Fruit fly (Drosophila melanogaster): ENCODE measurements around the gene Sec61gamma.

Sec61gamma gene

DNA sequence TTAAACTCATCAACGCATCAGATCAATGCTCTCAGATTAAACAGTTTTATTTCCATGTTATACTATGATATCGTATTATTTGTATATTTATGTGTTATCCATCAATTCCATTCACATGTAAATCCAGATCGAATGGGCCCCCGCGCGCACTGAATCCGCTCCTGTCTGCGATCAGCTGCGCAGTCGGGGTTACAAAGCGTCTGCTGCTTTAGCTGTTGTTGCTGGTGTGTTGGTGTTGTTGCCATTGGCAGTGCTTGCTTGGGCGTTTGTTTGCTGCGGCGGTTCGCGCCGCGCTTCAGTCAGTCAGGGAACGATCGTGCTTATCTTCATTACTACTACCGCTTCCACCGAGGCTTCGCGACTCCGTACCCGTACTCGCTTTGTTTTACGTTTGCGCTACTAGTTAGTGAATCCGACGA, 23.9 kb downstream of the Sec61gamma start, which contains the start of gene Zw (continued):
- TF ChIP-seq NK7.1 (GFP tag; optimal IDR thresholded peaks at IDR 0.05), result no peak
- no peak for TF ChIP-seq CG31365 (tag; optimal IDR thresholded peaks at IDR 0.05)
- peak; percentile 0 for TF ChIP-seq en (GFP tag; optimal IDR thresholded peaks at IDR 0.05)
- TF ChIP-seq esg (GFP tag; conservative IDR thresholded peaks at IDR 0.05), result peak; percentile 48
- TF ChIP-seq bigmax (GFP tag; optimal IDR thresholded peaks at IDR 0.05), result no peak
- no peak for TF ChIP-seq YL-1 (GFP tag; optimal IDR thresholded peaks at IDR 0.05)
- TF ChIP-seq Doc2 (GFP tag; IDR thresholded peaks at IDR 0.05), result no peak
- no peak for TF ChIP-seq CG1792 (GFP tag; optimal IDR thresholded peaks at IDR 0.05)
- TF ChIP-seq CG30020 (tag; optimal IDR thresholded peaks at IDR 0.05), result no peak
- TF ChIP-seq cg (GFP tag; optimal IDR thresholded peaks at IDR 0.05), result peak; percentile 28
- no peak for TF ChIP-seq eve (GFP tag; optimal IDR thresholded peaks at IDR 0.05)
- peak; percentile 7 for TF ChIP-seq exex (tag; optimal IDR thresholded peaks at IDR 0.05)
- TF ChIP-seq peb (GFP tag; IDR thresholded peaks at IDR 0.05), result no peak
- peak; percentile 7 for TF ChIP-seq CG1233 (GFP tag; optimal IDR thresholded peaks at IDR 0.05)
- TF ChIP-seq Xrp1 (GFP tag; IDR thresholded peaks at IDR 0.05), result peak; percentile 66
- no peak for TF ChIP-seq pb (GFP tag; optimal IDR thresholded peaks at IDR 0.05)
- TF ChIP-seq CG12071 (GFP tag; optimal IDR thresholded peaks at IDR 0.05), result peak; percentile 9
- no peak for TF ChIP-seq CG32767 (GFP tag; IDR thresholded peaks at IDR 0.05)
- TF ChIP-seq CG2712 (tag; optimal IDR thresholded peaks at IDR 0.05), result peak; percentile 52
- TF ChIP-seq mld (GFP tag; IDR thresholded peaks at IDR 0.05; ENCODE audit: partially characterized antibody), result no peak
- no peak for TF ChIP-seq sim (GFP tag; IDR thresholded peaks at IDR 0.05)
- TF ChIP-seq psq (GFP tag; optimal IDR thresholded peaks at IDR 0.05), result no peak
- TF ChIP-seq CG11723 (GFP tag; optimal IDR thresholded peaks at IDR 0.05), result no peak
- peak; percentile 81 for TF ChIP-seq sens (GFP tag)
- peak; percentile 35 for TF ChIP-seq shn (GFP tag; optimal IDR thresholded peaks at IDR 0.05)
- peak; percentile 52 for TF ChIP-seq CG15269 (tag; optimal IDR thresholded peaks at IDR 0.05)
- peak; percentile 50 for TF ChIP-seq CG9817 (tag; optimal IDR thresholded peaks at IDR 0.05)
- peak; percentile 62; the same call in 2 of the 3 replicates for TF ChIP-seq zfh1 (GFP tag; IDR thresholded peaks at IDR 0.05)
- no peak for TF ChIP-seq CG3163 (GFP tag; optimal IDR thresholded peaks at IDR 0.05)
- TF ChIP-seq Opbp (GFP tag; IDR thresholded peaks at IDR 0.05; ENCODE audit: partially characterized antibody), result peak; percentile 80
- 0 out of 3 replicates have a peak, but pooled peaks have one; percentile 37 for TF ChIP-seq so (GFP tag; IDR thresholded peaks at IDR 0.05)
- TF ChIP-seq Elba2 (GFP tag; optimal IDR thresholded peaks at IDR 0.05), result no peak
- no peak for TF ChIP-seq Vsx1 (GFP tag; optimal IDR thresholded peaks at IDR 0.05)
- peak; percentile 28 for TF ChIP-seq CG13296 (GFP tag; optimal IDR thresholded peaks at IDR 0.05)
- no peak for TF ChIP-seq CG12942 (GFP tag; optimal IDR thresholded peaks at IDR 0.05)
- no peak for TF ChIP-seq sd (tag; optimal IDR thresholded peaks at IDR 0.05)
- 0 out of 2 replicates have a peak, but pooled peaks have one; percentile 19 for TF ChIP-seq crol (GFP tag; IDR thresholded peaks at IDR 0.05)
- TF ChIP-seq CG10147 (GFP tag; optimal IDR thresholded peaks at IDR 0.05), result no peak
- peak; percentile 44 for TF ChIP-seq vfl (GFP tag; optimal IDR thresholded peaks at IDR 0.05)
- TF ChIP-seq sisA (GFP tag; IDR thresholded peaks at IDR 0.05), result peak; percentile 71
- TF ChIP-seq CG14014 (GFP tag; IDR thresholded peaks at IDR 0.05), result peak; percentile 35; the same call in 1 of the 2 replicates
- no peak for TF ChIP-seq fd3F (GFP tag; optimal IDR thresholded peaks at IDR 0.05)
- no peak for TF ChIP-seq CG11696 (GFP tag; IDR thresholded peaks at IDR 0.05)
- peak; percentile 57 for TF ChIP-seq CG2678 (tag; optimal IDR thresholded peaks at IDR 0.05)
- no peak for TF ChIP-seq CG2116 (GFP tag; optimal IDR thresholded peaks at IDR 0.05)
- TF ChIP-seq CG4617 (GFP tag; optimal IDR thresholded peaks at IDR 0.05; ENCODE audit: borderline replicate concordance), result no peak
- TF ChIP-seq z (GFP tag; IDR thresholded peaks at IDR 0.05), result no peak
- peak; percentile 1 for TF ChIP-seq Nf-YC (tag; optimal IDR thresholded peaks at IDR 0.05)
- TF ChIP-seq Sox102F (GFP tag; optimal IDR thresholded peaks at IDR 0.05), result peak; percentile 26
- peak; percentile 56 for TF ChIP-seq tin (GFP tag; optimal IDR thresholded peaks at IDR 0.05)
- TF ChIP-seq prd (optimal IDR thresholded peaks at IDR 0.05), result no peak
- TF ChIP-seq prd (GFP tag; IDR thresholded peaks at IDR 0.05), result peak; percentile 82

Measured in whole organism, embryonic.